Worm (Caenorhabditis elegans) whole organism, young adult: ENCODE results near the gene nhr-37.

ENCODE experiments used
- B0261.1 ChIP-seq: sonication (generic microtip); optimal IDR thresholded peaks from 2 replicates; lab custom pipeline; 2016; ENCODE audit warnings: mild to moderate bottlenecking, missing genetic modification characterization, moderate library complexity, missing compliant biosample characterization
- F22D6.2 ChIP-seq: sonication (generic microtip); optimal IDR thresholded peaks from 2 replicates; lab custom pipeline; 2016; ENCODE audit warnings: mild to moderate bottlenecking, missing genetic modification characterization, missing compliant biosample characterization
- F37B4.10 ChIP-seq: fragments of 200-800 bp; sonication (Bioruptor generic); IDR thresholded peaks from 2 replicates; pipeline ENCODE4 v1.3.6; 2022; ENCODE audit warnings: missing genetic modification characterization, missing compliant biosample characterization
- F39B2.1 ChIP-seq: fragments of 200-800 bp; sonication (Bioruptor generic); IDR thresholded peaks from 2 replicates; pipeline ENCODE4 v1.3.6; 2022; ENCODE audit warnings: missing genetic modification reagents, missing genetic modification characterization, missing compliant biosample characterization
- F52B5.7 ChIP-seq: sonication (generic microtip); optimal IDR thresholded peaks from 2 replicates; lab custom pipeline; 2016; ENCODE audit warnings: mild to moderate bottlenecking, missing genetic modification characterization, missing compliant biosample characterization
- F55B11.4 ChIP-seq: sonication (generic microtip); optimal IDR thresholded peaks from 2 replicates; lab custom pipeline; 2016; ENCODE audit warnings: missing compliant biosample characterization, missing genetic modification characterization, borderline replicate concordance; ENCODE audit not compliant: insufficient read depth
- F57A8.1 ChIP-seq: fragments of 200-800 bp; sonication (Bioruptor generic); optimal IDR thresholded peaks from 2 replicates; lab custom pipeline; 2018; ENCODE audit warnings: mild to moderate bottlenecking, missing genetic modification characterization, moderate library complexity, missing compliant biosample characterization
- F57C9.4 ChIP-seq: sonication (generic microtip); optimal IDR thresholded peaks from 2 replicates; lab custom pipeline; 2017; ENCODE audit warnings: mild to moderate bottlenecking, missing genetic modification characterization, missing compliant biosample characterization
- K11D2.4 ChIP-seq: fragments of 200-800 bp; sonication (Bioruptor generic); IDR thresholded peaks from 2 replicates; pipeline ENCODE4 v1.3.6; 2022; ENCODE audit warnings: missing genetic modification reagents, missing genetic modification characterization, missing compliant biosample characterization
- T26A5.8 ChIP-seq: sonication (generic microtip); optimal IDR thresholded peaks from 2 replicates; lab custom pipeline; 2016; ENCODE audit warnings: missing genetic modification characterization, missing compliant biosample characterization
- Y53F4B.3 ChIP-seq: fragments of 200-800 bp; sonication (Bioruptor generic); IDR thresholded peaks from 2 replicates; pipeline ENCODE4 v1.3.6; 2022; ENCODE audit warnings: missing genetic modification reagents, missing genetic modification characterization, missing compliant biosample characterization
- Y67H2A.10 ChIP-seq: fragments of 200-800 bp; sonication (Bioruptor generic); conservative IDR thresholded peaks from 2 replicates; pipeline ENCODE4 v1.3.6; 2022; ENCODE audit warnings: missing genetic modification reagents, missing genetic modification characterization, missing compliant biosample characterization
- ama-1 ChIP-seq, 3 experiments: fragments of 150-350 bp in 1 of 3; sonication (generic microtip) in 2 of 3; optimal IDR thresholded peaks; 2 replicates each; lab custom pipeline; 2014 to 2018; ENCODE audit warnings: missing biosample characterization in 2 of 3, missing genetic modification characterization in 2 of 3, missing genetic modification reagents in 2 of 3
- athp-1 ChIP-seq: sonication (generic microtip); optimal IDR thresholded peaks from 2 replicates; lab custom pipeline; 2017; ENCODE audit warnings: mild to moderate bottlenecking, missing genetic modification characterization, missing compliant biosample characterization
- attf-3 ChIP-seq: fragments of 200-800 bp; sonication (Bioruptor generic); conservative IDR thresholded peaks from 2 replicates; pipeline ENCODE4 v1.3.6; 2022; ENCODE audit warnings: missing genetic modification reagents, missing genetic modification characterization, missing compliant biosample characterization
- cebp-1 ChIP-seq, 2 experiments: fragments of 200-800 bp in 1 of 2; sonication (Bioruptor generic) in 1 of 2; sonication (generic microtip) in 1 of 2; IDR thresholded peaks in 1 of 2; optimal IDR thresholded peaks in 1 of 2; 2 replicates each; pipeline versions ENCODE4 v1.3.6 to Lab custom; 2017 to 2022; ENCODE audit warnings: missing compliant biosample characterization in 2 of 2, missing genetic modification characterization in 2 of 2, mild to moderate bottlenecking in 1 of 2, missing genetic modification reagents in 1 of 2, moderate library complexity in 1 of 2
- ceh-91 ChIP-seq: fragments of 200-800 bp; sonication (Bioruptor generic); IDR thresholded peaks from 2 replicates; pipeline ENCODE4 v1.3.6; 2022; ENCODE audit warnings: missing genetic modification reagents, missing genetic modification characterization, missing compliant biosample characterization
- chd-7 ChIP-seq: sonication (generic microtip); optimal IDR thresholded peaks from 2 replicates; lab custom pipeline; 2016; ENCODE audit warnings: mild to moderate bottlenecking, missing genetic modification characterization, moderate library complexity, missing compliant biosample characterization
- dpl-1 ChIP-seq: fragments of 150-350 bp; optimal IDR thresholded peaks from 2 replicates; lab custom pipeline; 2014; ENCODE audit warnings: missing biosample characterization, missing genetic modification reagents, missing genetic modification characterization
- egrh-3 ChIP-seq: fragments of 200-800 bp; sonication (Bioruptor generic); IDR thresholded peaks from 2 replicates; pipeline ENCODE4 v1.3.6; 2022; ENCODE audit warnings: missing genetic modification reagents, missing genetic modification characterization, missing compliant biosample characterization
- gei-17 ChIP-seq: fragments of 200-800 bp; sonication (Bioruptor generic); optimal IDR thresholded peaks from 2 replicates; lab custom pipeline; 2018; ENCODE audit warnings: mild to moderate bottlenecking, missing genetic modification characterization, missing compliant biosample characterization
- him-1 ChIP-seq: sonication (generic microtip); optimal IDR thresholded peaks from 2 replicates; lab custom pipeline; 2016; ENCODE audit warnings: missing genotype, missing genetic modification reagents, missing genetic modification characterization, missing compliant biosample characterization
- hlh-26 ChIP-seq: fragments of 200-800 bp; sonication (Bioruptor generic); conservative IDR thresholded peaks from 2 replicates; pipeline ENCODE4 v1.3.6; 2022; ENCODE audit warnings: missing genetic modification reagents, missing genetic modification characterization, missing compliant biosample characterization
- hmg-1.2 ChIP-seq: fragments of 200-800 bp; sonication (Bioruptor generic); IDR thresholded peaks from 2 replicates; pipeline ENCODE4 v1.3.6; 2022; ENCODE audit warnings: missing genetic modification reagents, missing genetic modification characterization, missing compliant biosample characterization
- hsf-1 ChIP-seq: fragments of 200-800 bp; sonication (Bioruptor generic); IDR thresholded peaks from 2 replicates; pipeline ENCODE4 v1.3.6; 2022; ENCODE audit warnings: missing genetic modification reagents, missing genetic modification characterization, missing compliant biosample characterization
- lag-1 ChIP-seq: fragments of 200-800 bp; sonication (Bioruptor generic); IDR thresholded peaks from 2 replicates; pipeline ENCODE4 v1.3.6; 2022; ENCODE audit warnings: missing genetic modification reagents, missing genetic modification characterization, missing compliant biosample characterization
- let-607 ChIP-seq, 2 experiments: fragments of 200-800 bp in 1 of 2; sonication (Bioruptor generic) in 1 of 2; sonication (generic microtip) in 1 of 2; optimal IDR thresholded peaks; 2 replicates each; lab custom pipeline; 2016 to 2018; ENCODE audit warnings: mild to moderate bottlenecking in 2 of 2, missing compliant biosample characterization in 2 of 2, missing genetic modification characterization in 2 of 2, moderate library complexity in 2 of 2, missing genotype in 1 of 2
- lin-54 ChIP-seq: fragments of 200-800 bp; sonication (Bioruptor generic); optimal IDR thresholded peaks from 2 replicates; lab custom pipeline; 2018; ENCODE audit warnings: mild to moderate bottlenecking, missing genetic modification characterization, missing compliant biosample characterization
- lsl-1 ChIP-seq: fragments of 200-800 bp; sonication (Bioruptor generic); optimal IDR thresholded peaks from 2 replicates; lab custom pipeline; 2018; ENCODE audit warnings: mild to moderate bottlenecking, missing genetic modification characterization, moderate library complexity, missing compliant biosample characterization
- madf-10 ChIP-seq: sonication (generic microtip); optimal IDR thresholded peaks from 2 replicates; lab custom pipeline; 2016; ENCODE audit warnings: mild to moderate bottlenecking, missing genetic modification characterization, missing compliant biosample characterization
- madf-6 ChIP-seq: fragments of 200-800 bp; sonication (Bioruptor generic); IDR thresholded peaks from 2 replicates; pipeline ENCODE4 v1.3.6; 2022; ENCODE audit warnings: missing genetic modification reagents, missing genetic modification characterization, missing compliant biosample characterization
- madf-8 ChIP-seq: fragments of 200-800 bp; sonication (Bioruptor generic); conservative IDR thresholded peaks from 2 replicates; pipeline ENCODE4 v1.3.6; 2022; ENCODE audit warnings: missing genetic modification reagents, missing genetic modification characterization, missing compliant biosample characterization
- nhr-120 ChIP-seq: fragments of 200-800 bp; sonication (Bioruptor generic); IDR thresholded peaks from 2 replicates; pipeline ENCODE4 v1.3.6; 2022; ENCODE audit warnings: missing genetic modification characterization, missing compliant biosample characterization
- nhr-80 ChIP-seq: sonication (generic microtip); optimal IDR thresholded peaks from 2 replicates; lab custom pipeline; 2016; ENCODE audit warnings: missing genetic modification characterization, missing compliant biosample characterization
- nhr-90 ChIP-seq: sonication (generic microtip); optimal IDR thresholded peaks from 2 replicates; lab custom pipeline; 2016; ENCODE audit warnings: missing genotype, mild to moderate bottlenecking, missing genetic modification characterization, missing compliant biosample characterization
- pha-4 ChIP-seq: fragments of 150-350 bp; sonication (generic microtip); optimal IDR thresholded peaks from 2 replicates; lab custom pipeline; 2014; ENCODE audit warnings: missing biosample characterization, missing genetic modification reagents, missing genetic modification characterization
- rcor-1 ChIP-seq: fragments of 200-800 bp; sonication (Bioruptor generic); IDR thresholded peaks from 2 replicates; pipeline ENCODE4 v1.3.6; 2022; ENCODE audit warnings: missing genetic modification reagents, missing genetic modification characterization, missing compliant biosample characterization
- rec-8 ChIP-seq, 2 experiments: sonication (generic microtip); optimal IDR thresholded peaks; 2 replicates each; lab custom pipeline; 2016; ENCODE audit warnings: mild to moderate bottlenecking in 2 of 2, missing genetic modification characterization in 2 of 2, missing genetic modification reagents in 2 of 2, missing genotype in 2 of 2, missing biosample characterization in 1 of 2, missing compliant biosample characterization in 1 of 2, moderate library complexity in 1 of 2
- rpc-1 ChIP-seq, 2 experiments: fragments of 150-350 bp in 1 of 2; sonication (generic microtip) in 1 of 2; optimal IDR thresholded peaks; 2 replicates each; lab custom pipeline; 2014 to 2018; ENCODE audit warnings: missing biosample characterization in 1 of 2, missing genetic modification characterization in 1 of 2, missing genetic modification reagents in 1 of 2, missing genotype in 1 of 2
- snpc-1.3 ChIP-seq: sonication (generic microtip); optimal IDR thresholded peaks from 2 replicates; lab custom pipeline; 2017; ENCODE audit warnings: missing genetic modification characterization, mild to moderate bottlenecking, missing compliant biosample characterization, antibody characterized with exemption, moderate library complexity, missing genotype, missing genetic modification reagents; ENCODE audit not compliant: insufficient read depth
- snpc-4 ChIP-seq, 5 experiments: fragments of 150-350 bp in 1 of 5; sonication (generic microtip) in 4 of 5; optimal IDR thresholded peaks; 2 replicates each; lab custom pipeline; 2014 to 2018; ENCODE audit warnings: missing genetic modification characterization in 5 of 5, missing biosample characterization in 3 of 5, antibody characterized with exemption in 2 of 5, mild to moderate bottlenecking in 2 of 5, missing compliant biosample characterization in 2 of 5, missing genotype in 2 of 5, moderate library complexity in 2 of 5, missing genetic modification reagents in 1 of 5
- sptf-2 ChIP-seq: fragments of 200-800 bp; sonication (Bioruptor generic); optimal IDR thresholded peaks from 2 replicates; lab custom pipeline; 2018; ENCODE audit warnings: mild to moderate bottlenecking, missing genetic modification characterization, missing compliant biosample characterization
- unc-130 ChIP-seq: sonication (generic microtip); optimal IDR thresholded peaks from 2 replicates; lab custom pipeline; 2016; ENCODE audit warnings: missing genetic modification reagents, missing genetic modification characterization, missing compliant biosample characterization
- zim-3 ChIP-seq: sonication (generic microtip); optimal IDR thresholded peaks from 2 replicates; lab custom pipeline; 2017; ENCODE audit warnings: mild to moderate bottlenecking, missing genetic modification characterization, moderate library complexity, missing compliant biosample characterization
- ztf-3 ChIP-seq: fragments of 200-800 bp; sonication (Bioruptor generic); optimal IDR thresholded peaks from 2 replicates; lab custom pipeline; 2018; ENCODE audit warnings: mild to moderate bottlenecking, missing genetic modification characterization, missing compliant biosample characterization

nhr-37 gene

DNA sequence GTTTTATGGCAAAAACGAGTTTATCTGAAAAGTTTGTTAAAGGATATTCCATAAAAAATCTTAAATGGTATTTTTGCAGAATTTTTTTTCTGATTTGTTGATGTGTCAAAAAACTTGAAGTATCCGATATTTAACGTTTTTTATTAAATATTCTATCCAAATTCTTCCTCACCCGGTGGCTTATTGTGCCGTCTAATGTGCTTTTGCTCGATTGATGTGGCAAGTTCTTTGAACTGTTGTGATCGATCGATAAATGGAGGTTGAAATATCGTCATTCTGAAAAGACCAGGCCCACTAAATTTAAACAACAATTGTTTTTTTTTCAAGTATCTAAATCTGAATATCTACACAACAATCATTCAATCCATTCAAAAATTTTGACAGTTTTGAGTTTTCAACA, 33.2 kb downstream of the nhr-37 start, which contains the start of gene syx-18 (continued):
- TF ChIP-seq B0261.1 (tag; lab: Kevin White, UChicago): no peak
- TF ChIP-seq hsf-1: 0 out of 2 replicates have a peak, but pooled peaks have one; percentile 48
- TF ChIP-seq zim-3 (tag; lab: Kevin White, UChicago): no peak
- TF ChIP-seq cebp-1 (GFP tag; IDR thresholded peaks at IDR 0.05; lab: Robert Waterston, UW): no peak
- peak; percentile 34 for TF ChIP-seq cebp-1 (tag; optimal IDR thresholded peaks at IDR 0.05; lab: Kevin White, UChicago)
- no peak for TF ChIP-seq F52B5.7 (tag; lab: Kevin White, UChicago)
- TF ChIP-seq let-607 (tag; optimal IDR thresholded peaks at IDR 0.05; lab: Kevin White, UChicago): peak in 1 of 2 experiments; percentile 38
- TF ChIP-seq egrh-3 (GFP tag; lab: Robert Waterston, UW): no peak
- TF ChIP-seq madf-8 (GFP tag; lab: Robert Waterston, UW): no peak
- no peak for TF ChIP-seq chd-7 (tag; lab: Kevin White, UChicago)
- TF ChIP-seq snpc-1.3: no peak
- TF ChIP-seq ztf-3: no peak
- no peak for TF ChIP-seq lsl-1 (GFP tag; lab: Kevin White, UChicago)
- TF ChIP-seq ceh-91 (GFP tag; lab: Robert Waterston, UW): no peak
- no peak for TF ChIP-seq Y67H2A.10 (GFP tag; lab: Robert Waterston, UW)
- peak; percentile 30; the same call in 1 of the 2 replicates for TF ChIP-seq rcor-1 (GFP tag; lab: Robert Waterston, UW)
- TF ChIP-seq snpc-4 (GFP tag; optimal IDR thresholded peaks at IDR 0.05; lab: Kevin White, UChicago): no peak
- TF ChIP-seq snpc-4 (tag; optimal IDR thresholded peaks at IDR 0.05; lab: Kevin White, UChicago): peak in 1 of 4 experiments; percentile 11
- TF ChIP-seq T26A5.8 (tag; lab: Kevin White, UChicago): no peak
- no peak for TF ChIP-seq rec-8 (tag; optimal IDR thresholded peaks at IDR 0.05; lab: Kevin White, UChicago)
- TF ChIP-seq F57C9.4 (tag; lab: Kevin White, UChicago): no peak
- no peak for TF ChIP-seq nhr-120 (GFP tag; lab: Robert Waterston, UW)
- TF ChIP-seq ama-1 (optimal IDR thresholded peaks at IDR 0.05; lab: Kevin White, UChicago): peak; percentile 18
- TF ChIP-seq ama-1 (GFP tag; optimal IDR thresholded peaks at IDR 0.05; lab: Kevin White, UChicago): peak in 1 of 2 experiments; percentile 49
- no peak for TF ChIP-seq F55B11.4 (tag; lab: Kevin White, UChicago)
- no peak for TF ChIP-seq F37B4.10
- 0 out of 2 replicates have a peak, but pooled peaks have one; percentile 9 for TF ChIP-seq F39B2.1 (GFP tag; lab: Robert Waterston, UW)
- TF ChIP-seq him-1: peak; percentile 11
- TF ChIP-seq lin-54 (GFP tag; lab: Kevin White, UChicago): no peak
- no peak for TF ChIP-seq lag-1 (GFP tag; lab: Robert Waterston, UW)
- TF ChIP-seq sptf-2: no peak
- no peak for TF ChIP-seq dpl-1
- no peak for TF ChIP-seq madf-10 (tag; lab: Kevin White, UChicago)
- TF ChIP-seq hlh-26 (GFP tag; lab: Robert Waterston, UW): no peak
- no peak for TF ChIP-seq nhr-90
- TF ChIP-seq madf-6: peak; percentile 53
- no peak for TF ChIP-seq hmg-1.2 (GFP tag; lab: Robert Waterston, UW)
- TF ChIP-seq gei-17 (GFP tag; lab: Kevin White, UChicago): no peak
- no peak for TF ChIP-seq K11D2.4 (GFP tag; lab: Robert Waterston, UW)
- TF ChIP-seq F57A8.1 (GFP tag; lab: Kevin White, UChicago): no peak
- TF ChIP-seq pha-4: no peak
- peak; percentile 63 for TF ChIP-seq athp-1 (tag; lab: Kevin White, UChicago)
- TF ChIP-seq Y53F4B.3: no peak
- TF ChIP-seq attf-3: no peak
- TF ChIP-seq nhr-80 (tag; lab: Kevin White, UChicago): no peak
- TF ChIP-seq unc-130 (GFP tag; lab: Kevin White, UChicago): no peak
- no peak for TF ChIP-seq F22D6.2 (tag; lab: Kevin White, UChicago)
- no peak for TF ChIP-seq rpc-1 (optimal IDR thresholded peaks at IDR 0.05; lab: Kevin White, UChicago)
- TF ChIP-seq rpc-1 (tag; optimal IDR thresholded peaks at IDR 0.05; lab: Kevin White, UChicago): no peak
